Worm (Caenorhabditis elegans) whole organism, L3 larva: ENCODE measurements around the gene F29C12.6.
A peak's percentile ranks its signal among the peaks of the same experiment; 100 is the strongest.

Experiments
- R02D3.7 ChIP-seq: fragments of 150-350 bp; optimal IDR thresholded peaks from 2 replicates; lab custom pipeline; 2014; ENCODE audit warnings: missing biosample characterization, missing genetic modification characterization
- ZK546.5 ChIP-seq: sonication (generic microtip); optimal IDR thresholded peaks from 2 replicates; lab custom pipeline; 2017; ENCODE audit warnings: missing biosample characterization, missing genetic modification characterization
- aly-2 ChIP-seq: fragments of 150-350 bp; optimal IDR thresholded peaks from 2 replicates; lab custom pipeline; 2014; ENCODE audit warnings: missing biosample characterization, missing genetic modification characterization
- ama-1 ChIP-seq: fragments of 150-350 bp; optimal IDR thresholded peaks from 2 replicates; lab custom pipeline; 2018
- ceh-16 ChIP-seq: sonication (generic microtip); optimal IDR thresholded peaks from 2 replicates; lab custom pipeline; 2017; ENCODE audit warnings: missing biosample characterization, missing genetic modification characterization
- ceh-28 ChIP-seq: fragments of 150-350 bp; optimal IDR thresholded peaks from 2 replicates; lab custom pipeline; 2014; ENCODE audit warnings: missing biosample characterization, missing genetic modification reagents, missing genetic modification characterization
- ceh-82 ChIP-seq: fragments of 150-350 bp; optimal IDR thresholded peaks from 2 replicates; lab custom pipeline; 2014; ENCODE audit warnings: missing biosample characterization, missing genetic modification characterization
- ceh-9 ChIP-seq: sonication (generic microtip); optimal IDR thresholded peaks from 2 replicates; lab custom pipeline; 2018; ENCODE audit warnings: missing biosample characterization, missing genetic modification characterization
- daf-12 ChIP-seq: fragments of 150-350 bp; optimal IDR thresholded peaks from 2 replicates; lab custom pipeline; 2014; ENCODE audit warnings: missing biosample characterization, missing genetic modification reagents, missing genetic modification characterization
- egl-27 ChIP-seq: sonication (generic microtip); optimal IDR thresholded peaks from 4 replicates; lab custom pipeline; 2017; ENCODE audit warnings: missing biosample characterization, missing genetic modification reagents, missing genetic modification characterization
- egl-5 ChIP-seq: fragments of 150-350 bp; optimal IDR thresholded peaks from 2 replicates; lab custom pipeline; 2017; ENCODE audit warnings: missing biosample characterization, missing genetic modification reagents, missing genetic modification characterization, inconsistent platforms
- elt-1 ChIP-seq: fragments of 150-350 bp; optimal IDR thresholded peaks from 2 replicates; lab custom pipeline; 2014; ENCODE audit warnings: missing biosample characterization, missing genetic modification characterization
- elt-2 ChIP-seq: sonication (generic microtip); optimal IDR thresholded peaks from 2 replicates; lab custom pipeline; 2016; ENCODE audit warnings: missing genetic modification reagents, mild to moderate bottlenecking, missing genetic modification characterization, missing compliant biosample characterization
- eor-1 ChIP-seq, 2 experiments: fragments of 150-350 bp; optimal IDR thresholded peaks; 2 replicates each; lab custom pipeline; 2014 to 2018; ENCODE audit warnings: missing biosample characterization in 2 of 2, missing genetic modification characterization in 2 of 2
- fkh-10 ChIP-seq: sonication (generic microtip); optimal IDR thresholded peaks from 2 replicates; lab custom pipeline; 2017; ENCODE audit warnings: missing biosample characterization, missing genetic modification reagents, missing genetic modification characterization
- fkh-2 ChIP-seq: fragments of 150-350 bp; optimal IDR thresholded peaks from 2 replicates; lab custom pipeline; 2014; ENCODE audit warnings: missing biosample characterization, missing genetic modification reagents, missing genetic modification characterization
- fos-1 ChIP-seq: fragments of 150-350 bp; optimal IDR thresholded peaks from 2 replicates; lab custom pipeline; 2014; ENCODE audit warnings: missing biosample characterization, missing genetic modification characterization
- hmg-11 ChIP-seq: sonication (generic microtip); optimal IDR thresholded peaks from 2 replicates; lab custom pipeline; 2016; ENCODE audit warnings: missing genetic modification characterization, missing compliant biosample characterization
- jun-1 ChIP-seq: fragments of 150-350 bp; optimal IDR thresholded peaks from 2 replicates; lab custom pipeline; 2014; ENCODE audit warnings: missing biosample characterization, missing genetic modification reagents, missing genetic modification characterization
- lin-15B ChIP-seq: fragments of 150-350 bp; optimal IDR thresholded peaks from 2 replicates; lab custom pipeline; 2014; ENCODE audit warnings: missing biosample characterization, missing genetic modification characterization
- lin-39 ChIP-seq: fragments of 150-350 bp; optimal IDR thresholded peaks from 2 replicates; lab custom pipeline; 2018; ENCODE audit warnings: missing biosample characterization, missing genetic modification reagents, missing genetic modification characterization
- lsy-12 ChIP-seq: sonication (generic microtip); optimal IDR thresholded peaks from 2 replicates; lab custom pipeline; 2016; ENCODE audit warnings: mild to moderate bottlenecking, missing genetic modification characterization, missing compliant biosample characterization
- mdl-1 ChIP-seq: fragments of 150-350 bp; optimal IDR thresholded peaks from 2 replicates; lab custom pipeline; 2014; ENCODE audit warnings: missing biosample characterization, missing genetic modification characterization
- mml-1 ChIP-seq: fragments of 150-350 bp; sonication (generic microtip); optimal IDR thresholded peaks from 3 replicates; lab custom pipeline; 2014; ENCODE audit warnings: missing biosample characterization, missing genetic modification characterization
- nfya-1 ChIP-seq: sonication (generic microtip); optimal IDR thresholded peaks from 2 replicates; lab custom pipeline; 2017; ENCODE audit warnings: missing genetic modification characterization, mild to moderate bottlenecking, missing compliant biosample characterization, antibody characterized with exemption, moderate library complexity; ENCODE audit not compliant: insufficient read depth
- nhr-11 ChIP-seq: fragments of 150-350 bp; optimal IDR thresholded peaks from 2 replicates; lab custom pipeline; 2014; ENCODE audit warnings: missing biosample characterization, missing genetic modification characterization
- nhr-12 ChIP-seq: fragments of 150-350 bp; optimal IDR thresholded peaks from 2 replicates; lab custom pipeline; 2014; ENCODE audit warnings: missing biosample characterization, missing genetic modification characterization
- nhr-23 ChIP-seq: fragments of 150-350 bp; optimal IDR thresholded peaks from 2 replicates; lab custom pipeline; 2014; ENCODE audit warnings: missing biosample characterization, missing genetic modification reagents, missing genetic modification characterization
- nhr-237 ChIP-seq: fragments of 150-350 bp; optimal IDR thresholded peaks from 2 replicates; lab custom pipeline; 2014; ENCODE audit warnings: missing biosample characterization, missing genetic modification characterization
- nhr-25 ChIP-seq: sonication (generic microtip); optimal IDR thresholded peaks from 2 replicates; lab custom pipeline; 2017; ENCODE audit warnings: missing biosample characterization, missing genetic modification characterization
- nhr-28 ChIP-seq: fragments of 150-350 bp; optimal IDR thresholded peaks from 2 replicates; lab custom pipeline; 2014; ENCODE audit warnings: missing biosample characterization, missing genetic modification characterization
- nhr-43 ChIP-seq: sonication (generic microtip); optimal IDR thresholded peaks from 2 replicates; lab custom pipeline; 2016; ENCODE audit warnings: mild to moderate bottlenecking, missing genetic modification characterization, missing compliant biosample characterization; ENCODE audit not compliant: poor library complexity, severe bottlenecking
- nhr-67 ChIP-seq: fragments of 150-350 bp; optimal IDR thresholded peaks from 2 replicates; lab custom pipeline; 2014; ENCODE audit warnings: missing biosample characterization, missing genetic modification characterization
- nhr-76 ChIP-seq: fragments of 150-350 bp; sonication (generic microtip); optimal IDR thresholded peaks from 5 replicates; lab custom pipeline; 2014; ENCODE audit warnings: missing biosample characterization, missing genetic modification characterization
- nhr-77 ChIP-seq: fragments of 150-350 bp; optimal IDR thresholded peaks from 2 replicates; lab custom pipeline; 2014; ENCODE audit warnings: missing biosample characterization, missing genetic modification characterization
- pha-4 ChIP-seq: fragments of 150-350 bp; optimal IDR thresholded peaks from 2 replicates; lab custom pipeline; 2014; ENCODE audit warnings: missing biosample characterization, missing genetic modification reagents, missing genetic modification characterization
- pqm-1 ChIP-seq: fragments of 150-350 bp; optimal IDR thresholded peaks from 2 replicates; lab custom pipeline; 2017; ENCODE audit warnings: missing biosample characterization, missing genetic modification characterization, inconsistent platforms
- sea-2 ChIP-seq: fragments of 150-350 bp; sonication (generic microtip); optimal IDR thresholded peaks from 4 replicates; lab custom pipeline; 2014; ENCODE audit warnings: missing biosample characterization, missing genetic modification reagents, missing genetic modification characterization
- skn-1 ChIP-seq: fragments of 150-350 bp; optimal IDR thresholded peaks from 2 replicates; lab custom pipeline; 2014; ENCODE audit warnings: missing biosample characterization, missing genetic modification characterization
- snpc-4 ChIP-seq: fragments of 150-350 bp; optimal IDR thresholded peaks from 2 replicates; lab custom pipeline; 2014; ENCODE audit warnings: missing biosample characterization, missing genetic modification characterization
- tbx-2 ChIP-seq: sonication (generic microtip); optimal IDR thresholded peaks from 2 replicates; lab custom pipeline; 2016; ENCODE audit warnings: mild to moderate bottlenecking, missing genetic modification characterization, missing compliant biosample characterization
- unc-39 ChIP-seq: sonication (generic microtip); optimal IDR thresholded peaks from 4 replicates; lab custom pipeline; 2017; ENCODE audit warnings: missing biosample characterization, missing genetic modification characterization
- unc-62 ChIP-seq: fragments of 150-350 bp; sonication (generic microtip); optimal IDR thresholded peaks from 4 replicates; lab custom pipeline; 2014; ENCODE audit warnings: missing biosample characterization, missing genetic modification reagents, missing genetic modification characterization
- zag-1 ChIP-seq: fragments of 150-350 bp; optimal IDR thresholded peaks from 2 replicates; lab custom pipeline; 2014; ENCODE audit warnings: missing biosample characterization, missing genetic modification characterization
- ztf-11 ChIP-seq: fragments of 150-350 bp; optimal IDR thresholded peaks from 2 replicates; lab custom pipeline; 2014; ENCODE audit warnings: missing biosample characterization, missing genetic modification characterization
- ztf-4 ChIP-seq: fragments of 150-350 bp; optimal IDR thresholded peaks from 2 replicates; lab custom pipeline; 2014; ENCODE audit warnings: missing biosample characterization, missing genetic modification characterization

Gene F29C12.6

DNA sequence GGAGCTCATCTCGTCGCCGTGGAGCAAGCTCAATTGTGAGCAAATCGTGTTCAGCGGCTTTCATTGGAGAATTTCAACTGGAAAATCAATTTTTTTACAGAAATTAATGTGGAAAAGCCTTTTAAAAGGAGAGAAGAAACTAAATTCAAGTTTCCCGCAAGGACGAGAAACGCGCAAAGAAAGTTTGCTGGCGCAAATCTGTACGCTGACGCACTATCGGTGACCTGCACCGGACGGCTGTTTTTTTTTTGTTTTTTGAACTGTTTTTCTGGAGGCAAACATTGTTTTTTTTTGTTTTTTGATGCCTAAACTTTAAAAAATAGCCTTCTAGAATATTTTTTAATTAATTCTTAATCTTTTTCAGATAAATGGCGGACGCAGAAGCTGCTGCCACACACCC lies 27.3 kb downstream of the F29C12.6 start, which contains the start of the genes hpr-17 and F32A11.1:
TSS of gene hpr-17 (minus strand) at position 77 of the 400 bp plus-strand sequence.
TSS of gene F32A11.1 (plus strand) at position 359 of the 400 bp plus-strand sequence.
- no peak for TF ChIP-seq nhr-11 (tag; lab: Kevin White, UChicago)
- no peak for TF ChIP-seq nhr-12 (tag; lab: Kevin White, UChicago)
- peak; percentile 31 for TF ChIP-seq hmg-11 (tag; lab: Kevin White, UChicago)
- no peak for TF ChIP-seq fos-1 (tag; lab: Kevin White, UChicago)
- no peak for TF ChIP-seq nhr-28 (tag; lab: Kevin White, UChicago)
- TF ChIP-seq lsy-12 (tag; lab: Kevin White, UChicago): peak; percentile 67
- TF ChIP-seq mdl-1 (tag; lab: Kevin White, UChicago): no peak
- no peak for TF ChIP-seq nhr-76 (tag; lab: Kevin White, UChicago)
- TF ChIP-seq R02D3.7 (tag; lab: Kevin White, UChicago): peak; percentile 64
- TF ChIP-seq mml-1 (tag; lab: Kevin White, UChicago): no peak
- no peak for TF ChIP-seq ceh-16 (tag; lab: Kevin White, UChicago)
- TF ChIP-seq nhr-23 (tag; lab: Kevin White, UChicago): peak; percentile 87
- peak; percentile 45 for TF ChIP-seq fkh-10 (GFP tag; lab: Kevin White, UChicago)
- TF ChIP-seq ztf-4 (tag; lab: Kevin White, UChicago): no peak
- TF ChIP-seq nhr-43: peak; percentile 80
- TF ChIP-seq egl-5: peak; percentile 14
- peak; percentile 49 for TF ChIP-seq elt-2 (tag; lab: Kevin White, UChicago)
- TF ChIP-seq ZK546.5: no peak
- TF ChIP-seq unc-62 (GFP tag; lab: Kevin White, UChicago): no peak
- TF ChIP-seq pqm-1 (tag; lab: Kevin White, UChicago): peak; percentile 53
- peak; percentile 13 for TF ChIP-seq jun-1 (tag; lab: Kevin White, UChicago)
- peak; percentile 92 for TF ChIP-seq pha-4
- TF ChIP-seq fkh-2 (tag; lab: Kevin White, UChicago): no peak
- TF ChIP-seq nhr-25: peak; percentile 67
- TF ChIP-seq eor-1 (tag; optimal IDR thresholded peaks at IDR 0.05; lab: Kevin White, UChicago): no peak
- TF ChIP-seq ztf-11 (tag; lab: Kevin White, UChicago): no peak
- no peak for TF ChIP-seq elt-1 (tag; lab: Kevin White, UChicago)
- no peak for TF ChIP-seq daf-12 (tag; lab: Kevin White, UChicago)
- TF ChIP-seq nhr-77 (tag; lab: Kevin White, UChicago): no peak
- TF ChIP-seq unc-39: no peak
- TF ChIP-seq sea-2 (GFP tag; lab: Kevin White, UChicago): no peak
- TF ChIP-seq nhr-237 (tag; lab: Kevin White, UChicago): no peak
- no peak for TF ChIP-seq nhr-67 (tag; lab: Kevin White, UChicago)
- no peak for TF ChIP-seq ceh-9 (tag; lab: Kevin White, UChicago)
- TF ChIP-seq egl-27 (tag; lab: Kevin White, UChicago): no peak
- TF ChIP-seq skn-1 (tag; lab: Kevin White, UChicago): peak; percentile 64
- TF ChIP-seq lin-15B (tag; lab: Kevin White, UChicago): peak; percentile 94
- no peak for TF ChIP-seq zag-1 (tag; lab: Kevin White, UChicago)
- peak; percentile 51 for TF ChIP-seq tbx-2
- no peak for TF ChIP-seq aly-2
- TF ChIP-seq ceh-82: peak; percentile 31
- TF ChIP-seq nfya-1 (tag; lab: Kevin White, UChicago): peak; percentile 87
- peak; percentile 67 for TF ChIP-seq lin-39 (tag; lab: Kevin White, UChicago)
- no peak for TF ChIP-seq ama-1 (lab: Kevin White, UChicago)
- peak; percentile 39 for TF ChIP-seq ceh-28 (tag; lab: Kevin White, UChicago)
- TF ChIP-seq snpc-4 (tag; lab: Kevin White, UChicago): peak; percentile 87
- TF ChIP-seq, all 47 proteins: peak for 20
